Worm (Caenorhabditis elegans) whole organism, late embryonic: ENCODE results near the gene F01D5.10.
A peak's percentile ranks its signal among the peaks of the same experiment; 100 is the strongest.
"Not testable (repeated sequence)": the region's sequence is repeated elsewhere in the genome, so short reads cannot be mapped to it uniquely, and the experiment has no call there.

Source experiments
- C38D4.7 ChIP-seq: fragments of 200-800 bp; sonication (Bioruptor generic); optimal IDR thresholded peaks from 2 replicates; lab custom pipeline; 2018; ENCODE audit warnings: mild to moderate bottlenecking, missing genetic modification characterization, moderate library complexity, missing compliant biosample characterization
- ama-1 ChIP-seq: fragments of 150-350 bp; optimal IDR thresholded peaks from 2 replicates; lab custom pipeline; 2014
- ceh-18 ChIP-seq: sonication (generic microtip); optimal IDR thresholded peaks from 2 replicates; lab custom pipeline; 2016; ENCODE audit warnings: missing genetic modification characterization, missing compliant biosample characterization
- ceh-22 ChIP-seq: sonication (generic microtip); optimal IDR thresholded peaks from 2 replicates; lab custom pipeline; 2017; ENCODE audit warnings: missing biosample characterization, missing genetic modification characterization
- ceh-24 ChIP-seq: sonication (generic microtip); optimal IDR thresholded peaks from 2 replicates; lab custom pipeline; 2016; ENCODE audit warnings: mild to moderate bottlenecking, missing genetic modification characterization, missing compliant biosample characterization
- ceh-45 ChIP-seq: fragments of 200-800 bp; sonication (Bioruptor generic); IDR thresholded peaks from 2 replicates; pipeline ENCODE4 v1.3.6; 2022; ENCODE audit warnings: missing genetic modification reagents, missing genetic modification characterization, missing compliant biosample characterization
- ceh-48 ChIP-seq: sonication (generic microtip); optimal IDR thresholded peaks from 2 replicates; lab custom pipeline; 2016; ENCODE audit warnings: missing genetic modification characterization, inconsistent platforms, missing compliant biosample characterization
- ceh-6 ChIP-seq: fragments of 200-800 bp; sonication (Bioruptor generic); optimal IDR thresholded peaks from 2 replicates; lab custom pipeline; 2018; ENCODE audit warnings: mild to moderate bottlenecking, missing genetic modification characterization, missing compliant biosample characterization
- dmd-4 ChIP-seq: sonication (generic microtip); optimal IDR thresholded peaks from 2 replicates; lab custom pipeline; 2016; ENCODE audit warnings: borderline replicate concordance, missing genetic modification characterization, missing compliant biosample characterization
- dve-1 ChIP-seq: sonication (generic microtip); optimal IDR thresholded peaks from 2 replicates; lab custom pipeline; 2017; ENCODE audit warnings: antibody characterized with exemption, mild to moderate bottlenecking, missing genetic modification characterization, missing compliant biosample characterization
- elt-2 ChIP-seq: sonication (generic microtip); optimal IDR thresholded peaks from 2 replicates; lab custom pipeline; 2016; ENCODE audit warnings: missing genetic modification reagents, missing genetic modification characterization, missing compliant biosample characterization
- ets-4 ChIP-seq: sonication (generic microtip); optimal IDR thresholded peaks from 2 replicates; lab custom pipeline; 2016; ENCODE audit warnings: missing genetic modification characterization, missing compliant biosample characterization
- fkh-6 ChIP-seq: sonication (generic microtip); optimal IDR thresholded peaks from 2 replicates; lab custom pipeline; 2016; ENCODE audit warnings: missing genetic modification characterization, missing compliant biosample characterization
- gmeb-2 ChIP-seq: sonication (generic microtip); optimal IDR thresholded peaks from 2 replicates; lab custom pipeline; 2016; ENCODE audit warnings: missing genetic modification characterization, inconsistent platforms, missing compliant biosample characterization
- hlh-13 ChIP-seq: fragments of 200-800 bp; sonication (Bioruptor generic); optimal IDR thresholded peaks from 2 replicates; lab custom pipeline; 2018; ENCODE audit warnings: mild to moderate bottlenecking, missing genetic modification characterization, missing compliant biosample characterization
- hlh-30 ChIP-seq: sonication (generic microtip); optimal IDR thresholded peaks from 2 replicates; lab custom pipeline; 2017; ENCODE audit warnings: antibody characterized with exemption, missing genetic modification characterization, missing compliant biosample characterization; ENCODE audit not compliant: insufficient read depth
- hlh-6 ChIP-seq: sonication (generic microtip); optimal IDR thresholded peaks from 2 replicates; lab custom pipeline; 2016; ENCODE audit warnings: missing genotype, missing genetic modification characterization, missing compliant biosample characterization
- mec-3 ChIP-seq: sonication (generic microtip); optimal IDR thresholded peaks from 2 replicates; lab custom pipeline; 2016; ENCODE audit warnings: borderline replicate concordance, missing genetic modification characterization, missing compliant biosample characterization
- nfya-1 ChIP-seq: sonication (generic microtip); optimal IDR thresholded peaks from 2 replicates; lab custom pipeline; 2017; ENCODE audit warnings: missing genetic modification characterization, mild to moderate bottlenecking, missing compliant biosample characterization, antibody characterized with exemption, moderate library complexity
- nhr-11 ChIP-seq: fragments of 150-350 bp; optimal IDR thresholded peaks from 2 replicates; lab custom pipeline; 2014; ENCODE audit warnings: missing biosample characterization, missing genetic modification characterization
- pat-9 ChIP-seq: fragments of 200-800 bp; sonication (Bioruptor generic); optimal IDR thresholded peaks from 2 replicates; lab custom pipeline; 2018; ENCODE audit warnings: mild to moderate bottlenecking, missing genetic modification characterization, moderate library complexity, missing compliant biosample characterization
- tbx-2 ChIP-seq: sonication (generic microtip); optimal IDR thresholded peaks from 2 replicates; lab custom pipeline; 2016; ENCODE audit warnings: missing genetic modification characterization, missing compliant biosample characterization
- unc-3 ChIP-seq, 2 experiments: fragments of 200-800 bp in 1 of 2; sonication (Bioruptor generic) in 1 of 2; sonication (generic microtip) in 1 of 2; conservative IDR thresholded peaks in 1 of 2; optimal IDR thresholded peaks in 1 of 2; 2 replicates each; pipeline versions ENCODE4 v1.3.6 to Lab custom; 2016 to 2022; ENCODE audit warnings: missing compliant biosample characterization in 2 of 2, missing genetic modification characterization in 2 of 2, missing genetic modification reagents in 1 of 2
- unc-42 ChIP-seq: sonication (generic microtip); optimal IDR thresholded peaks from 2 replicates; lab custom pipeline; 2016; ENCODE audit warnings: missing genotype, missing genetic modification characterization, missing compliant biosample characterization
- unc-86 ChIP-seq: sonication (generic microtip); optimal IDR thresholded peaks from 2 replicates; lab custom pipeline; 2016; ENCODE audit warnings: missing genetic modification characterization, missing compliant biosample characterization
- zip-5 ChIP-seq: sonication (generic microtip); optimal IDR thresholded peaks from 2 replicates; lab custom pipeline; 2016; ENCODE audit warnings: missing genetic modification characterization, missing compliant biosample characterization
- ztf-16 ChIP-seq: sonication (generic microtip); optimal IDR thresholded peaks from 2 replicates; lab custom pipeline; 2017; ENCODE audit warnings: missing genetic modification characterization, missing compliant biosample characterization

Gene F01D5.10

DNA sequence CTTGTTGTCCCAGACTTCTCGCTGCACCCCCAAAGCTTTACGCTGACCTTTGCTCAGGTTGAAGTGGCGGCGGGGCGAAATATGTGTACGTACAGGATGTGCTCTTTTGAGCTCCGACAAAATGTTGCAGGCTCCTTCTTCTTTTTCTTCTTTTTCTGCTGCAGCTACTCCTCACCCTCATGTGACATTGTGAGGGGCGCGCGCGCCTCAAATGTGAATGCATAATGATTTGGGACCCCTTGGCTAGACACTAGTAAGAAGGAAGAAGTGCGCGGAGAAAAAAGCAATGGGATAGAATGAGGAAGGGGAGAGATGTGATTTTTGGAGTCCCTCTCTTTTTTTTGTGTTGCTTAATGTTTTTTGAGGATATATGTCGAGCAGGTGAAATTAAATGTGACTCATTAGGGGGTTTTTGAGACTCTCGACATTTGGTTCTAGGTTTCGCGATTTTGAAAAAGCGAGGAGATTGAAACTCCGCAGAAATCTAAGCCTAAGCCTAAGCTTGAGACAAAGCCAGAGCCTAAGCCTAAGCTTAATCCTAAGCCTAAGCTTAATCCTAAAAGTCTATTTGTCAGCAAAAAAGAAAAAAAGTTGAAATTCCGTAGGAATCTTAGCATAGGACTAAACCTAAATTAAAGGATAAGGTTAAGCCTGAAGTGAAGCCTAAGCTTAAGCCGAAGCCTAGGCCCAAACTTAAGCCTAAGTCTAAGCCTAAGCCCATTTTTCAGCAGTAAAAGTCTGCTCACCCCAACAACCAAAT, 15.8 kb upstream of the F01D5.10 start:
- TF ChIP-seq hlh-30 (tag; lab: Kevin White, UChicago): peak; percentile 8
- no peak for TF ChIP-seq ceh-18 (tag; lab: Kevin White, UChicago)
- peak; percentile 51 for TF ChIP-seq tbx-2 (tag; lab: Kevin White, UChicago)
- TF ChIP-seq ztf-16 (tag; lab: Kevin White, UChicago): no peak
- peak; percentile 91 for TF ChIP-seq dve-1 (tag; lab: Kevin White, UChicago)
- peak; percentile 67 for TF ChIP-seq unc-42 (tag; lab: Kevin White, UChicago)
- peak; percentile 11 for TF ChIP-seq C38D4.7 (GFP tag; lab: Kevin White, UChicago)

- no peak for TF ChIP-seq dmd-4 (tag; lab: Kevin White, UChicago)
- peak; percentile 1 for TF ChIP-seq hlh-6 (tag; lab: Kevin White, UChicago)
- no peak for TF ChIP-seq mec-3 (tag; lab: Kevin White, UChicago)
- TF ChIP-seq ceh-24 (tag; lab: Kevin White, UChicago): no peak
- no peak for TF ChIP-seq unc-42 (tag; lab: Kevin White, UChicago)
- TF ChIP-seq zip-5 (tag; lab: Kevin White, UChicago): no peak
Measured at ce11 chrII:14034559-14034958, 13.4 kb upstream of the F01D5.10 start.

ce11 chrII:14032705-14033104, 11.6 kb upstream of the F01D5.10 start:
- TF ChIP-seq gmeb-2 (tag; lab: Kevin White, UChicago): no peak
- no peak for TF ChIP-seq ceh-6 (GFP tag; lab: Kevin White, UChicago)
- no peak for TF ChIP-seq unc-86 (tag; lab: Kevin White, UChicago)
- no peak for TF ChIP-seq hlh-13 (GFP tag; lab: Kevin White, UChicago)
- no peak for TF ChIP-seq ceh-22 (tag; lab: Kevin White, UChicago)

ce11 chrII:14019625-14020024, 1.5 kb downstream of the F01D5.10 start:
- TF ChIP-seq pat-9 (tag; lab: Kevin White, UChicago) (peak; percentile 37), ceh-45 (0 out of 2 replicates have a peak, but pooled peaks have one; percentile 11), unc-3 (GFP tag; conservative IDR thresholded peaks at IDR 0.05; lab: Robert Waterston, UW) (0 out of 2 replicates have a peak, but pooled peaks have one; percentile 3)
- TF ChIP-seq unc-3 (tag; optimal IDR thresholded peaks at IDR 0.05; lab: Kevin White, UChicago): not testable (repeated sequence)

ce11 chrII:14018887-14019286, 2.2 kb downstream of the F01D5.10 start:
- TF ChIP-seq ceh-24 (tag; lab: Kevin White, UChicago): no peak
- peak; percentile 9 for TF ChIP-seq ceh-48 (tag; lab: Kevin White, UChicago)

- TF ChIP-seq nhr-11 (tag; lab: Kevin White, UChicago) (no peak), ama-1 (lab: Kevin White, UChicago) (peak; percentile 76), elt-2 (tag; lab: Kevin White, UChicago) (peak; percentile 7), fkh-6 (tag; lab: Kevin White, UChicago) (no peak), nfya-1 (tag; lab: Kevin White, UChicago) (peak; percentile 9)
- TF ChIP-seq, all 69 proteins: peak for 3
Measured at ce11 chrII:14018192-14018591, 2.9 kb downstream of the F01D5.10 start.

DNA sequence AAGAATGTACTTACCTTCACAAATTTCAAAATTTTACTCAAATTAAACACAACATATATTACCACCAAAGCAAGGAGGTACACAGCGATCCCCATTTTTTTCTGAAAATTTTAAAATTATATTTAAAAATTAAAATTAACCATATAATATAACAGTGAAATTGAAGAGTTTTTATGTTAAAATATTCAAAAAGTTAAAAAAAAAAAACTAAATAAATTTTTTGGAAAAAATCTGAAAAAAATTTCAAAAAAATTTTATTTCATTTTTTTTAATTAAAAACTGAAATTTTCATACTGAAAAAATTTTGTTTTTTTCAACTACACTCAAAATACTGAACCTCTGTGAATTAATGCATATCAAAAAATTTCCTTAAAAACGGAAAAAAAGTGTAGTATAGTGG, 4.3 kb downstream of the F01D5.10 start, which contains the start of gene cyp-37A1:
cyp-37A1 (minus strand) TSS at position 101 of the 400 bp plus-strand sequence.
- TF ChIP-seq ets-4: no peak
- TF ChIP-seq dve-1 (tag; lab: Kevin White, UChicago): no peak
